Fruit fly (Drosophila melanogaster): ENCODE measurements around the gene REPTOR-BP.
A peak's percentile ranks its signal among the peaks of the same experiment; 100 is the strongest.

REPTOR-BP gene

dm6 chr2L:10306518-10307260 is 42.8 kb downstream of the REPTOR-BP start, which contains the start of the genes CG5390 and CG4968 (continued):
- no peak for TF ChIP-seq dmrt99B (tag; optimal IDR thresholded peaks at IDR 0.05)
- no peak for TF ChIP-seq CG4404 (GFP tag; IDR thresholded peaks at IDR 0.05)
- TF ChIP-seq ap (GFP tag; IDR thresholded peaks at IDR 0.05), result no peak
- TF ChIP-seq wek (GFP tag; optimal IDR thresholded peaks at IDR 0.05), result no peak
- TF ChIP-seq CG18764 (GFP tag; optimal IDR thresholded peaks at IDR 0.05), result no peak
- no peak for TF ChIP-seq gsb (GFP tag; IDR thresholded peaks at IDR 0.05)
- peak; percentile 60 for TF ChIP-seq CG6683 (GFP tag; optimal IDR thresholded peaks at IDR 0.05)
- TF ChIP-seq pho (GFP tag; optimal IDR thresholded peaks at IDR 0.05), result peak; percentile 41
- TF ChIP-seq E2f1 (GFP tag; IDR thresholded peaks at IDR 0.05), result no peak
- TF ChIP-seq ewg (GFP tag; optimal IDR thresholded peaks at IDR 0.05), result peak; percentile 38
- no peak for TF ChIP-seq HmgD (GFP tag; optimal IDR thresholded peaks at IDR 0.05)
- peak; percentile 38 for TF ChIP-seq CG18619 (GFP tag; optimal IDR thresholded peaks at IDR 0.05)
- peak; percentile 7 for TF ChIP-seq CG17802 (tag; optimal IDR thresholded peaks at IDR 0.05)
- no peak for TF ChIP-seq CG7357 (GFP tag; IDR thresholded peaks at IDR 0.05)
- TF ChIP-seq H15 (GFP tag; IDR thresholded peaks at IDR 0.05), result peak; percentile 45; the same call in 1 of the 3 replicates
- no peak for TF ChIP-seq en (GFP tag; optimal IDR thresholded peaks at IDR 0.05)
- TF ChIP-seq CG3281 (GFP tag; optimal IDR thresholded peaks at IDR 0.05), result peak; percentile 77
- TF ChIP-seq Sox102F (GFP tag; optimal IDR thresholded peaks at IDR 0.05), result no peak
- peak; percentile 38; the same call in 1 of the 2 replicates for TF ChIP-seq wdn (GFP tag; IDR thresholded peaks at IDR 0.05)
- TF ChIP-seq CG9876 (GFP tag; optimal IDR thresholded peaks at IDR 0.05), result no peak
- TF ChIP-seq Side (GFP tag; optimal IDR thresholded peaks at IDR 0.05), result peak; percentile 24
- no peak for TF ChIP-seq pita (GFP tag; optimal IDR thresholded peaks at IDR 0.05)
- TF ChIP-seq CG6813 (GFP tag; optimal IDR thresholded peaks at IDR 0.05), result no peak
- no peak for TF ChIP-seq CG12236 (GFP tag; optimal IDR thresholded peaks at IDR 0.05)
- TF ChIP-seq CG34224 (GFP tag; IDR thresholded peaks at IDR 0.05; ENCODE audit: partially characterized antibody), result peak; percentile 51; the same call in 2 of the 3 replicates
- TF ChIP-seq CG12744 (GFP tag; optimal IDR thresholded peaks at IDR 0.05), result no peak
- TF ChIP-seq lab (GFP tag; optimal IDR thresholded peaks at IDR 0.05), result no peak
- peak in 1 of 2 experiments; percentile 74 for TF ChIP-seq bsh (GFP tag; optimal IDR thresholded peaks at IDR 0.05)
- no peak for TF ChIP-seq CG31388 (GFP tag; optimal IDR thresholded peaks at IDR 0.05)
- no peak for TF ChIP-seq CG2875 (GFP tag; optimal IDR thresholded peaks at IDR 0.05)
- peak; percentile 57; the same call in 1 of the 3 replicates for TF ChIP-seq so (GFP tag; IDR thresholded peaks at IDR 0.05)
- TF ChIP-seq ind (GFP tag; optimal IDR thresholded peaks at IDR 0.05), result peak; percentile 53
- no peak for TF ChIP-seq CG7839 (tag; optimal IDR thresholded peaks at IDR 0.05)
- peak; percentile 35 for TF ChIP-seq tup (GFP tag; optimal IDR thresholded peaks at IDR 0.05)
- peak; percentile 79 for TF ChIP-seq corto (GFP tag; optimal IDR thresholded peaks at IDR 0.05)
- TF ChIP-seq dysf (GFP tag; IDR thresholded peaks at IDR 0.05), result peak; percentile 55; the same call in 1 of the 3 replicates
- TF ChIP-seq NFAT (GFP tag; IDR thresholded peaks at IDR 0.05), result peak; percentile 70
- no peak for TF ChIP-seq slp2 (GFP tag; optimal IDR thresholded peaks at IDR 0.05)
- no peak for TF ChIP-seq CG9609 (GFP tag; optimal IDR thresholded peaks at IDR 0.05)
- no peak for TF ChIP-seq Doc2 (GFP tag; IDR thresholded peaks at IDR 0.05)
- TF ChIP-seq CG2120 (GFP tag; optimal IDR thresholded peaks at IDR 0.05), result peak; percentile 75
- TF ChIP-seq crc (GFP tag; optimal IDR thresholded peaks at IDR 0.05), result no peak
- TF ChIP-seq CG2202 (tag; optimal IDR thresholded peaks at IDR 0.05), result peak; percentile 17
- TF ChIP-seq ro (GFP tag; IDR thresholded peaks at IDR 0.05), result no peak
- TF ChIP-seq GATAe (GFP tag; conservative IDR thresholded peaks at IDR 0.05), result no peak
- TF ChIP-seq ERR (GFP tag; optimal IDR thresholded peaks at IDR 0.05), result no peak
- peak; percentile 2 for TF ChIP-seq mam (GFP tag; optimal IDR thresholded peaks at IDR 0.05)
- TF ChIP-seq CG9437 (GFP tag; optimal IDR thresholded peaks at IDR 0.05), result peak; percentile 98
- no peak for TF ChIP-seq D (optimal IDR thresholded peaks at IDR 0.05)
- TF ChIP-seq D (GFP tag; optimal IDR thresholded peaks at IDR 0.05), result peak; percentile 64
